Worm (Caenorhabditis elegans): ENCODE data around the gene gst-7.

ce11 chrII:4867476-4867875 is 14.4 kb upstream of the gst-7 start, which contains the start of gene col-17:
- TF ChIP-seq ceh-9 (tag; optimal IDR thresholded peaks at IDR 0.05) (no peak), ceh-82 (tag; optimal IDR thresholded peaks at IDR 0.05) (no peak), ztf-11 (tag; optimal IDR thresholded peaks at IDR 0.05) (no peak), elt-2 (tag; optimal IDR thresholded peaks at IDR 0.05) (no peak), pqm-1 (tag; optimal IDR thresholded peaks at IDR 0.05) (no peak), elt-1 (tag; optimal IDR thresholded peaks at IDR 0.05) (no peak), pha-4 (tag; optimal IDR thresholded peaks at IDR 0.05) (no peak)
